Worm (Caenorhabditis elegans) whole organism, L1 larva: ENCODE measurements around the gene clec-146.

Experiments used
- C16A3.4 ChIP-seq: fragments of 150-350 bp; optimal IDR thresholded peaks from 2 replicates; lab custom pipeline; 2014; ENCODE audit warnings: missing biosample characterization, missing genetic modification characterization
- F16B12.6 ChIP-seq: fragments of 150-350 bp; optimal IDR thresholded peaks from 2 replicates; lab custom pipeline; 2014; ENCODE audit warnings: missing biosample characterization, missing genetic modification characterization
- Y116A8C.19 ChIP-seq: sonication (generic microtip); optimal IDR thresholded peaks from 2 replicates; lab custom pipeline; 2016; ENCODE audit warnings: missing compliant biosample characterization, missing genetic modification characterization, borderline replicate concordance
- aha-1 ChIP-seq: fragments of 150-350 bp; optimal IDR thresholded peaks from 2 replicates; lab custom pipeline; 2014; ENCODE audit warnings: missing biosample characterization, missing genetic modification characterization
- alr-1 ChIP-seq: fragments of 200-800 bp; sonication (Bioruptor generic); optimal IDR thresholded peaks from 2 replicates; lab custom pipeline; 2018; ENCODE audit warnings: borderline replicate concordance, mild to moderate bottlenecking, missing genetic modification characterization, missing compliant biosample characterization
- aly-2 ChIP-seq: fragments of 150-350 bp; optimal IDR thresholded peaks from 2 replicates; lab custom pipeline; 2014; ENCODE audit warnings: missing biosample characterization, missing genetic modification characterization
- blmp-1 ChIP-seq: fragments of 150-350 bp; optimal IDR thresholded peaks from 2 replicates; lab custom pipeline; 2014; ENCODE audit warnings: missing biosample characterization, missing genetic modification characterization
- ceh-8 ChIP-seq: fragments of 200-800 bp; sonication (Bioruptor generic); optimal IDR thresholded peaks from 2 replicates; lab custom pipeline; 2018; ENCODE audit warnings: mild to moderate bottlenecking, missing genetic modification characterization, moderate library complexity, missing compliant biosample characterization
- ceh-88 ChIP-seq: fragments of 200-800 bp; sonication (Bioruptor generic); IDR thresholded peaks from 2 replicates; pipeline ENCODE4 v1.3.6; 2022; ENCODE audit warnings: missing genetic modification characterization, missing compliant biosample characterization
- dpl-1 ChIP-seq, 3 experiments: fragments of 150-350 bp in 2 of 3; sonication (generic microtip) in 1 of 3; optimal IDR thresholded peaks; 2 replicates each; lab custom pipeline; 2014 to 2017; ENCODE audit warnings: missing biosample characterization in 3 of 3, missing genetic modification characterization in 3 of 3, missing genetic modification reagents in 3 of 3
- efl-1 ChIP-seq, 4 experiments: fragments of 150-350 bp; optimal IDR thresholded peaks in 3 of 4; peaks in 1 of 4; 1 replicate in 1 of 4; 2 replicates in 3 of 4; lab custom pipeline; 2014; ENCODE audit warnings: missing biosample characterization in 2 of 4, missing genetic modification characterization in 2 of 4, missing genetic modification reagents in 2 of 4
- elt-2 ChIP-seq: sonication (generic microtip); optimal IDR thresholded peaks from 2 replicates; lab custom pipeline; 2016; ENCODE audit warnings: missing genetic modification characterization, mild to moderate bottlenecking, inconsistent platforms, missing compliant biosample characterization, missing genetic modification reagents
- elt-3 ChIP-seq, 6 experiments: fragments of 150-350 bp in 1 of 6; sonication (generic microtip); optimal IDR thresholded peaks; 2 replicates each; lab custom pipeline; 2017 to 2018; ENCODE audit warnings: missing biosample characterization in 6 of 6, missing genetic modification characterization in 6 of 6, inconsistent platforms in 1 of 6
- fos-1 ChIP-seq: fragments of 150-350 bp; optimal IDR thresholded peaks from 2 replicates; lab custom pipeline; 2014; ENCODE audit warnings: missing biosample characterization, missing genetic modification characterization
- hlh-4 ChIP-seq: sonication (generic microtip); optimal IDR thresholded peaks from 2 replicates; lab custom pipeline; 2016; ENCODE audit warnings: mild to moderate bottlenecking, missing genetic modification characterization, missing compliant biosample characterization
- lin-13 ChIP-seq: fragments of 150-350 bp; optimal IDR thresholded peaks from 2 replicates; lab custom pipeline; 2014; ENCODE audit warnings: missing biosample characterization, missing genetic modification reagents, missing genetic modification characterization
- lin-14 ChIP-seq: fragments of 200-800 bp; sonication (Bioruptor generic); optimal IDR thresholded peaks from 2 replicates; lab custom pipeline; 2018; ENCODE audit warnings: mild to moderate bottlenecking, missing genetic modification characterization, moderate library complexity, missing compliant biosample characterization
- lin-35 ChIP-seq, 2 experiments: fragments of 150-350 bp; optimal IDR thresholded peaks; 2 replicates each; lab custom pipeline; 2014; ENCODE audit warnings: missing biosample characterization in 2 of 2, missing genetic modification characterization in 2 of 2, missing genetic modification reagents in 2 of 2
- lir-3 ChIP-seq: sonication (generic microtip); optimal IDR thresholded peaks from 2 replicates; lab custom pipeline; 2016; ENCODE audit warnings: mild to moderate bottlenecking, missing genetic modification characterization, moderate library complexity, missing compliant biosample characterization; ENCODE audit not compliant: poor library complexity
- mdl-1 ChIP-seq, 2 experiments: fragments of 150-350 bp; optimal IDR thresholded peaks; 2 replicates each; lab custom pipeline; 2014 to 2017; ENCODE audit warnings: missing biosample characterization in 2 of 2, missing genetic modification characterization in 2 of 2, inconsistent platforms in 1 of 2
- nhr-12 ChIP-seq: sonication (generic microtip); optimal IDR thresholded peaks from 2 replicates; lab custom pipeline; 2017; ENCODE audit warnings: missing biosample characterization, missing genetic modification characterization
- nhr-19 ChIP-seq: fragments of 200-800 bp; sonication (Bioruptor generic); conservative IDR thresholded peaks from 2 replicates; pipeline ENCODE4 v1.3.6; 2022; ENCODE audit warnings: missing genetic modification characterization, missing compliant biosample characterization
- nhr-20 ChIP-seq: sonication (generic microtip); optimal IDR thresholded peaks from 2 replicates; lab custom pipeline; 2016; ENCODE audit warnings: mild to moderate bottlenecking, missing genetic modification characterization, missing compliant biosample characterization
- nhr-237 ChIP-seq: fragments of 150-350 bp; optimal IDR thresholded peaks from 2 replicates; lab custom pipeline; 2014; ENCODE audit warnings: missing biosample characterization, missing genetic modification characterization
- nhr-28 ChIP-seq: fragments of 150-350 bp; optimal IDR thresholded peaks from 2 replicates; lab custom pipeline; 2014; ENCODE audit warnings: missing biosample characterization, missing genetic modification characterization
- nhr-71 ChIP-seq: sonication (generic microtip); optimal IDR thresholded peaks from 2 replicates; lab custom pipeline; 2016; ENCODE audit warnings: mild to moderate bottlenecking, missing genetic modification characterization, moderate library complexity, missing compliant biosample characterization
- nhr-77 ChIP-seq: fragments of 150-350 bp; optimal IDR thresholded peaks from 2 replicates; lab custom pipeline; 2014; ENCODE audit warnings: missing biosample characterization, missing genetic modification characterization
- nhr-84 ChIP-seq: sonication (generic microtip); optimal IDR thresholded peaks from 2 replicates; lab custom pipeline; 2017; ENCODE audit warnings: missing biosample characterization, missing genetic modification characterization
- nhr-85 ChIP-seq: sonication (generic microtip); peaks from one replicate; lab custom pipeline; 2016; ENCODE audit warnings: missing genetic modification characterization, inconsistent platforms, missing compliant biosample characterization
- nhr-90 ChIP-seq: sonication (generic microtip); optimal IDR thresholded peaks from 2 replicates; lab custom pipeline; 2016; ENCODE audit warnings: mild to moderate bottlenecking, missing genetic modification characterization, missing compliant biosample characterization; ENCODE audit not compliant: poor library complexity
- pag-3 ChIP-seq: sonication (generic microtip); optimal IDR thresholded peaks from 2 replicates; lab custom pipeline; 2017; ENCODE audit warnings: missing genetic modification characterization, mild to moderate bottlenecking, missing compliant biosample characterization, antibody characterized with exemption, borderline replicate concordance; ENCODE audit not compliant: insufficient read depth
- pax-3 ChIP-seq: fragments of 200-800 bp; sonication (Bioruptor generic); optimal IDR thresholded peaks from 2 replicates; lab custom pipeline; 2018; ENCODE audit warnings: mild to moderate bottlenecking, missing genetic modification characterization, moderate library complexity, missing compliant biosample characterization
- snu-23 ChIP-seq: sonication (generic microtip); optimal IDR thresholded peaks from 2 replicates; lab custom pipeline; 2016; ENCODE audit warnings: missing genetic modification characterization, missing compliant biosample characterization
- sptf-1 ChIP-seq: fragments of 150-350 bp; optimal IDR thresholded peaks from 2 replicates; lab custom pipeline; 2014; ENCODE audit warnings: missing biosample characterization, missing genetic modification characterization
- sup-37 ChIP-seq: fragments of 200-800 bp; sonication (Bioruptor generic); optimal IDR thresholded peaks from 2 replicates; lab custom pipeline; 2018; ENCODE audit warnings: mild to moderate bottlenecking, missing genetic modification characterization, missing compliant biosample characterization
- tbx-2 ChIP-seq: sonication (generic microtip); optimal IDR thresholded peaks from 2 replicates; lab custom pipeline; 2016; ENCODE audit warnings: missing genetic modification characterization, missing compliant biosample characterization
- unc-130 ChIP-seq: fragments of 150-350 bp; optimal IDR thresholded peaks from 2 replicates; lab custom pipeline; 2017; ENCODE audit warnings: missing biosample characterization, missing genetic modification characterization, inconsistent platforms
- unc-30 ChIP-seq: sonication (generic microtip); optimal IDR thresholded peaks from 2 replicates; lab custom pipeline; 2017; ENCODE audit warnings: missing biosample characterization, missing genetic modification characterization
- unc-62 ChIP-seq: fragments of 150-350 bp; optimal IDR thresholded peaks from 2 replicates; lab custom pipeline; 2014; ENCODE audit warnings: missing biosample characterization, missing genetic modification reagents, missing genetic modification characterization
- vab-15 ChIP-seq: sonication (generic microtip); optimal IDR thresholded peaks from 2 replicates; lab custom pipeline; 2017; ENCODE audit warnings: missing genotype, mild to moderate bottlenecking, missing genetic modification characterization, missing compliant biosample characterization
- ztf-11 ChIP-seq, 2 experiments: sonication (generic microtip); optimal IDR thresholded peaks; 2 replicates each; lab custom pipeline; 2016 to 2017; ENCODE audit warnings: missing genetic modification characterization in 2 of 2, missing biosample characterization in 1 of 2, missing compliant biosample characterization in 1 of 2

The clec-146 gene

DNA sequence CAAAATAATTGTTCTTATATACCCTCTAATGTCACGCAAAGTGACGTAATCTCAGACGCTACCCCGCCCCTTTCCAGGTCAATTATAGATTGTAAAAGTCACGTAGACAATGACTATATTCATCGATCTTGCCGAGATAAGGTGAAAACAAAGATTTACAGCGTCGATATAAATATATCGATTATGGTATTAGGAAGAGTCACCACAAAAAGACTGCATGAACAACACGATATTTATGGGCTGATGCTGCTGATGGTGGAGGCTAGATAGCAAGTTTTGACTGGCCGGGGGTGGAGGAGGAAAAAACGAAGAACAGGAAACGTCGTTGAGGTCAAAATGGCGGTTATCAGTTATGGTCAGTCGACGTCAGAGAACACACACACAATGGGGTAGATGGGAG, 45.0 kb upstream of the clec-146 start:
- TF ChIP-seq Y116A8C.19 (tag; lab: Kevin White, UChicago) (no peak), nhr-90 (peak; percentile 56), C16A3.4 (peak; percentile 30), nhr-71 (tag; lab: Kevin White, UChicago) (peak; percentile 52), mdl-1 (tag; optimal IDR thresholded peaks at IDR 0.05; lab: Kevin White, UChicago) (peak in 1 of 2 experiments; percentile 20), nhr-84 (tag; lab: Kevin White, UChicago) (no peak), elt-3 (tag; optimal IDR thresholded peaks at IDR 0.05; lab: Kevin White, UChicago) (peak in 2 of 6 experiments; percentile 19 to 32), fos-1 (tag; lab: Kevin White, UChicago) (no peak), blmp-1 (tag; lab: Kevin White, UChicago) (peak; percentile 72), unc-62 (GFP tag; lab: Kevin White, UChicago) (no peak), lir-3 (tag; lab: Kevin White, UChicago) (no peak), lin-35 (GFP tag; optimal IDR thresholded peaks at IDR 0.05; lab: Kevin White, UChicago) (peak in 1 of 2 experiments; percentile 62), snu-23 (GFP tag; lab: Kevin White, UChicago) (peak; percentile 33), nhr-19 (peak; percentile 59), ceh-88 (GFP tag; lab: Robert Waterston, UW) (no peak), nhr-237 (no peak), lin-13 (GFP tag; lab: Kevin White, UChicago) (no peak), nhr-85 (tag; lab: Kevin White, UChicago) (peak; percentile 81), aly-2 (no peak), nhr-12 (tag; lab: Kevin White, UChicago) (no peak), lin-14 (GFP tag; lab: Kevin White, UChicago) (peak; percentile 48), elt-2 (tag; lab: Kevin White, UChicago) (peak; percentile 48), nhr-20 (tag; lab: Kevin White, UChicago) (peak; percentile 69), pax-3 (no peak), vab-15 (tag; lab: Kevin White, UChicago) (no peak), dpl-1 (GFP tag; optimal IDR thresholded peaks at IDR 0.05; lab: Kevin White, UChicago) (no peak), nhr-77 (peak; percentile 10), tbx-2 (tag; lab: Kevin White, UChicago) (no peak), aha-1 (no peak)

DNA sequence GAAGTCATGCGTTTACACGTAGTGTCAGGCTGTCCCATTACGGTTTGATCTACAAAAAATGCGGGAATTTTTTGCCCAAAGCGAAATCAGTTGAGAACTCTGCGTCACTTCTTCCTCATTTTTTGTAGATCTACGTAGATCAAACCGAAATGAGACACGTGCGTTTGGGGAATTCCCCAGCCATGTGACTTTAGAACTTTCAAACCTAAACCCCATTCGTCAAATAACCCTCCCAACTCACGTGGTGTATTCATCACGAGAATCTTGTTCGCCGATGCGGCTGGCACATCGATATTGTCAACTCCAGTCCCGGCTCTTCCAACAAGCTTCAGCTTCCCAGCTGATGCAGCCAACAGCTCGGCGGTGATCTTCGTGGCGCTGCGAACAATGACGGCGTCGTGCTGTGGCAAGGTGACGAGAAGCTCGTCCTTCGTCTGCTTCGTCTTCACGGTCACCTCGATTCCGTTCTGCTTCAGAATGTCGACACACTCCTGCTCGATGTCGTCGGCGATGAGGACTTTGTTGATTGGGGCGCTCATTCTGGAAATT, 44.4 kb upstream of the clec-146 start, which contains the start of gene phdh-1:
phdh-1 (minus strand) TSS at position 540 of the 549 bp plus-strand sequence.
- TF ChIP-seq nhr-19: 0 out of 2 replicates have a peak, but pooled peaks have one; percentile 35
- no peak for TF ChIP-seq ceh-8 (GFP tag; lab: Kevin White, UChicago)
- no peak for TF ChIP-seq nhr-90
- TF ChIP-seq efl-1 (optimal IDR thresholded peaks at IDR 0.05; lab: Kevin White, UChicago): no peak
- peak in 1 of 2 experiments; percentile 69 for TF ChIP-seq efl-1 (GFP tag; optimal IDR thresholded peaks at IDR 0.05 in 1 of 2; lab: Kevin White, UChicago)
- TF ChIP-seq hlh-4 (tag; lab: Kevin White, UChicago): no peak
- TF ChIP-seq nhr-85 (tag; lab: Kevin White, UChicago): peak; percentile 78
- TF ChIP-seq lin-35 (GFP tag; optimal IDR thresholded peaks at IDR 0.05; lab: Kevin White, UChicago): peak in 1 of 2 experiments; percentile 44
- no peak for TF ChIP-seq alr-1
- no peak for TF ChIP-seq ztf-11 (tag; optimal IDR thresholded peaks at IDR 0.05; lab: Kevin White, UChicago)
- TF ChIP-seq unc-130 (tag; lab: Kevin White, UChicago): no peak
- TF ChIP-seq F16B12.6 (tag; lab: Kevin White, UChicago): no peak
- no peak for TF ChIP-seq sptf-1 (tag; lab: Kevin White, UChicago)

DNA sequence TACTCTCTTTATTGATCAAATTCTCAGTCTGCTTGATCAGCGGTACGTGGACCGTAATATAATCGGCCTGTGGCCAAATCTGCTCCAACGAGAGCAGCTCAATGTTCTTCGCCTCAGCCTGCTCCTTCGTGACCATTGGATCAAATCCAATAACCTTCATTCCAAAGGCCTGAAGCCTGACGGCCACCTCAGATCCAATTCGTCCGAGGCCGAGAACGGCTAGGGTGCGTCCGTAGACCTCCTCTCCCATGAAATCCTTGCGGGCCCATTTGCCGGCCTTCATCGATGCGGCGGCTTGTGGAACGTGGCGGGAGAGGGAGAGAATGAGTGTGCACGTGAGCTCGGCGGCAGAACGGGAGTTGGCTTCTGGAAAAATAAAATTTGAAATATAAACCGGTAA, 43.9 kb upstream of the clec-146 start:
- no peak for TF ChIP-seq hlh-4 (tag; lab: Kevin White, UChicago)
- TF ChIP-seq nhr-28 (tag; lab: Kevin White, UChicago): no peak
- TF ChIP-seq unc-30 (tag; lab: Kevin White, UChicago): no peak
- no peak for TF ChIP-seq blmp-1 (tag; lab: Kevin White, UChicago)
- no peak for TF ChIP-seq unc-130 (tag; lab: Kevin White, UChicago)
- TF ChIP-seq pag-3: no peak
- TF ChIP-seq pax-3: no peak
- TF ChIP-seq alr-1: no peak
- no peak for TF ChIP-seq sup-37 (GFP tag; lab: Kevin White, UChicago)
